Fruit fly (Drosophila melanogaster) whole organism, prepupa: ENCODE data around the gene CG14853.
A peak's percentile ranks its signal among the peaks of the same experiment; 100 is the strongest.

ENCODE experiments used
- Blimp-1 ChIP-seq: fragments of 200-800 bp; sonication (Bioruptor generic); optimal IDR thresholded peaks from 3 replicates; lab custom pipeline; 2017; ENCODE audit warnings: missing biosample characterization, missing genetic modification characterization, mild to moderate bottlenecking, moderate library complexity, missing genetic modification reagents
- CG10631 ChIP-seq: fragments of 200-800 bp; sonication (Bioruptor generic); optimal IDR thresholded peaks from 2 replicates; lab custom pipeline; 2016; ENCODE audit warnings: missing biosample characterization, missing genetic modification characterization
- CG11294 ChIP-seq: fragments of 200-800 bp; sonication (Bioruptor generic); IDR thresholded peaks from 2 replicates; pipeline ENCODE4 v1.3.6; 2022; ENCODE audit warnings: missing biosample characterization, missing genetic modification characterization
- CG11762 ChIP-seq: fragments of 200-800 bp; sonication (Bioruptor generic); optimal IDR thresholded peaks from 3 replicates; lab custom pipeline; 2016; ENCODE audit warnings: missing biosample characterization, missing genetic modification characterization; ENCODE audit not compliant: insufficient read depth
- CG15336 ChIP-seq: fragments of 200-800 bp; sonication (Bioruptor generic); IDR thresholded peaks from 2 replicates; pipeline ENCODE4 v1.3.6; 2022; ENCODE audit warnings: missing biosample characterization, missing genetic modification characterization
- CG1621 ChIP-seq: fragments of 200-800 bp; sonication (Bioruptor generic); optimal IDR thresholded peaks from 3 replicates; lab custom pipeline; 2018; ENCODE audit warnings: missing biosample characterization, mild to moderate bottlenecking, missing genetic modification characterization
- CG3032 ChIP-seq: fragments of 200-800 bp; optimal IDR thresholded peaks from 2 replicates; lab custom pipeline; 2019; ENCODE audit warnings: missing biosample characterization, mild to moderate bottlenecking, missing genetic modification characterization, moderate library complexity
- CG31627 ChIP-seq: fragments of 200-800 bp; sonication (Bioruptor generic); optimal IDR thresholded peaks from 3 replicates; lab custom pipeline; 2016; ENCODE audit warnings: missing biosample characterization, missing genetic modification characterization
- CG32006 ChIP-seq: fragments of 200-800 bp; sonication (Bioruptor generic); optimal IDR thresholded peaks from 3 replicates; lab custom pipeline; 2017; ENCODE audit warnings: missing biosample characterization, mild to moderate bottlenecking, missing genetic modification characterization
- CG34406 ChIP-seq: fragments of 200-800 bp; sonication (Bioruptor generic); optimal IDR thresholded peaks from 3 replicates; lab custom pipeline; 2016; ENCODE audit warnings: missing biosample characterization, missing genetic modification characterization
- CG3919 ChIP-seq: fragments of 200-800 bp; sonication (Bioruptor generic); optimal IDR thresholded peaks from 3 replicates; lab custom pipeline; 2016; ENCODE audit warnings: missing biosample characterization, missing genetic modification characterization
- CG4318 ChIP-seq: fragments of 200-800 bp; sonication (Bioruptor generic); optimal IDR thresholded peaks from 3 replicates; lab custom pipeline; 2017; ENCODE audit warnings: missing biosample characterization, mild to moderate bottlenecking, missing genetic modification characterization
- CG6163 ChIP-seq: fragments of 200-800 bp; sonication (Bioruptor generic); IDR thresholded peaks from 3 replicates; pipeline ENCODE4 v1.3.6; 2022; ENCODE audit warnings: missing biosample characterization, missing genetic modification characterization
- CG6276 ChIP-seq: fragments of 200-800 bp; sonication (Bioruptor generic); optimal IDR thresholded peaks from 2 replicates; lab custom pipeline; 2017; ENCODE audit warnings: missing biosample characterization, mild to moderate bottlenecking, missing genetic modification characterization
- CG6808 ChIP-seq: fragments of 200-800 bp; sonication (Bioruptor generic); optimal IDR thresholded peaks from 3 replicates; lab custom pipeline; 2017; ENCODE audit warnings: missing biosample characterization, missing genetic modification characterization, mild to moderate bottlenecking, moderate library complexity, missing genetic modification reagents
- CG7368 ChIP-seq: fragments of 200-800 bp; sonication (Bioruptor generic); optimal IDR thresholded peaks from 3 replicates; lab custom pipeline; 2016; ENCODE audit warnings: missing biosample characterization, missing genetic modification characterization
- CG8119 ChIP-seq: fragments of 200-800 bp; sonication (Bioruptor generic); IDR thresholded peaks from 3 replicates; pipeline ENCODE4 v1.3.6; 2022; ENCODE audit warnings: missing biosample characterization, missing genetic modification characterization
- Eip78C ChIP-seq: fragments of 200-800 bp; sonication (Bioruptor generic); peaks from one replicate; lab custom pipeline; 2016; ENCODE audit warnings: missing biosample characterization, missing genetic modification characterization
- Eip93F ChIP-seq: fragments of 200-800 bp; sonication (Bioruptor generic); optimal IDR thresholded peaks from 2 replicates; lab custom pipeline; 2016; ENCODE audit warnings: missing biosample characterization, mild to moderate bottlenecking, missing genetic modification characterization
- Ets21C ChIP-seq: fragments of 200-800 bp; sonication (Bioruptor generic); optimal IDR thresholded peaks from 3 replicates; lab custom pipeline; 2016; ENCODE audit warnings: missing biosample characterization, missing genetic modification characterization
- Ets96B ChIP-seq: fragments of 200-800 bp; optimal IDR thresholded peaks from 2 replicates; lab custom pipeline; 2019; ENCODE audit warnings: missing biosample characterization, mild to moderate bottlenecking, missing genetic modification characterization, moderate library complexity
- Gug ChIP-seq: fragments of 200-800 bp; sonication (Bioruptor generic); IDR thresholded peaks from 2 replicates; pipeline ENCODE4 v1.3.6; 2022; ENCODE audit warnings: missing biosample characterization, missing genetic modification characterization
- Hr38 ChIP-seq: sonication (Bioruptor generic); optimal IDR thresholded peaks from 2 replicates; lab custom pipeline; 2016; ENCODE audit warnings: missing biosample characterization, missing genetic modification characterization
- Hr4 ChIP-seq: fragments of 200-800 bp; sonication (Bioruptor generic); optimal IDR thresholded peaks from 3 replicates; lab custom pipeline; 2016; ENCODE audit warnings: missing biosample characterization, missing genetic modification characterization
- Met ChIP-seq: fragments of 200-800 bp; sonication (Bioruptor generic); optimal IDR thresholded peaks from 3 replicates; lab custom pipeline; 2016; ENCODE audit warnings: missing biosample characterization, missing genetic modification characterization
- OdsH ChIP-seq: fragments of 200-800 bp; sonication (Bioruptor generic); optimal IDR thresholded peaks from 3 replicates; lab custom pipeline; 2016; ENCODE audit warnings: missing biosample characterization, missing genetic modification characterization
- Smox ChIP-seq: fragments of 200-800 bp; sonication (Bioruptor generic); optimal IDR thresholded peaks from 3 replicates; lab custom pipeline; 2016; ENCODE audit warnings: missing biosample characterization, missing genetic modification characterization
- Sox102F ChIP-seq: fragments of 200-800 bp; sonication (Bioruptor generic); optimal IDR thresholded peaks from 2 replicates; lab custom pipeline; 2016; ENCODE audit warnings: missing biosample characterization, mild to moderate bottlenecking, missing genetic modification characterization
- Sox15 ChIP-seq: fragments of 200-800 bp; sonication (Bioruptor generic); optimal IDR thresholded peaks from 3 replicates; lab custom pipeline; 2016; ENCODE audit warnings: missing biosample characterization, missing genetic modification characterization
- acj6 ChIP-seq: fragments of 200-800 bp; sonication (Bioruptor generic); optimal IDR thresholded peaks from 3 replicates; lab custom pipeline; 2016; ENCODE audit warnings: missing biosample characterization, missing genetic modification characterization
- cyc ChIP-seq: fragments of 200-800 bp; sonication (Bioruptor generic); optimal IDR thresholded peaks from 3 replicates; lab custom pipeline; 2016; ENCODE audit warnings: missing biosample characterization, missing genetic modification characterization
- dsx ChIP-seq: fragments of 200-800 bp; optimal IDR thresholded peaks from 3 replicates; lab custom pipeline; 2019; ENCODE audit warnings: missing biosample characterization, mild to moderate bottlenecking, missing genetic modification characterization, moderate library complexity; ENCODE audit not compliant: poor library complexity, severe bottlenecking
- eg ChIP-seq: fragments of 200-800 bp; sonication (Bioruptor generic); IDR thresholded peaks from 3 replicates; pipeline ENCODE4 v1.3.6; 2022; ENCODE audit warnings: missing biosample characterization, missing genetic modification characterization
- fd59A ChIP-seq: fragments of 200-800 bp; sonication (Bioruptor generic); optimal IDR thresholded peaks from 2 replicates; lab custom pipeline; 2017; ENCODE audit warnings: missing biosample characterization, mild to moderate bottlenecking, missing genetic modification characterization, missing genetic modification reagents
- fkh ChIP-seq: fragments of 200-800 bp; sonication (Bioruptor generic); optimal IDR thresholded peaks from 3 replicates; lab custom pipeline; 2017; ENCODE audit warnings: missing biosample characterization, mild to moderate bottlenecking, missing genetic modification characterization, moderate library complexity
- lz ChIP-seq: fragments of 200-800 bp; sonication (Bioruptor generic); optimal IDR thresholded peaks from 3 replicates; lab custom pipeline; 2016; ENCODE audit warnings: missing biosample characterization, missing genetic modification characterization
- net ChIP-seq: fragments of 200-800 bp; sonication (Bioruptor generic); optimal IDR thresholded peaks from 3 replicates; lab custom pipeline; 2016; ENCODE audit warnings: missing biosample characterization, missing genetic modification characterization
- salr ChIP-seq, 2 experiments: fragments of 200-800 bp; sonication (Bioruptor generic); optimal IDR thresholded peaks; 3 replicates each; lab custom pipeline; 2016 to 2018; ENCODE audit warnings: missing biosample characterization in 2 of 2, missing genetic modification characterization in 2 of 2, mild to moderate bottlenecking in 1 of 2
- spab ChIP-seq: fragments of 200-800 bp; sonication (Bioruptor generic); optimal IDR thresholded peaks from 2 replicates; lab custom pipeline; 2017; ENCODE audit warnings: missing biosample characterization, mild to moderate bottlenecking, missing genetic modification characterization, missing genetic modification reagents
- ss ChIP-seq, 2 experiments: fragments of 200-800 bp; sonication (Bioruptor generic); optimal IDR thresholded peaks; 2 replicates in 1 of 2; 3 replicates in 1 of 2; lab custom pipeline; 2017 to 2018; ENCODE audit warnings: mild to moderate bottlenecking in 2 of 2, missing biosample characterization in 2 of 2, missing genetic modification characterization in 2 of 2, moderate library complexity in 1 of 2
- topi ChIP-seq: fragments of 200-800 bp; sonication (Bioruptor generic); optimal IDR thresholded peaks from 3 replicates; lab custom pipeline; 2016; ENCODE audit warnings: missing biosample characterization, missing genetic modification characterization
- vri ChIP-seq: fragments of 200-800 bp; sonication (Bioruptor generic); optimal IDR thresholded peaks from 3 replicates; lab custom pipeline; 2016; ENCODE audit warnings: missing biosample characterization, mild to moderate bottlenecking, missing genetic modification characterization

CG14853 gene

dm6 chr3R:14576511-14576691 lies 33.0 kb upstream of the CG14853 start, which contains the start of gene CG44094:
Gene CG44094 (minus strand): TSS chr3R:14576611.
- TF ChIP-seq topi (GFP tag; lab: Kevin White, UChicago), result no peak
- no peak for TF ChIP-seq Gug (GFP tag; lab: Robert Waterston, UW)
- TF ChIP-seq Ets21C, result no peak
- no peak for TF ChIP-seq spab (GFP tag; lab: Kevin White, UChicago)
- TF ChIP-seq CG3919 (GFP tag; lab: Kevin White, UChicago), result no peak
- no peak for TF ChIP-seq CG11294 (GFP tag; lab: Robert Waterston, UW)
- no peak for TF ChIP-seq dsx
- no peak for TF ChIP-seq Hr38 (GFP tag; lab: Kevin White, UChicago)
- TF ChIP-seq CG11762, result no peak
- no peak for TF ChIP-seq CG34406 (GFP tag; lab: Kevin White, UChicago)
- TF ChIP-seq lz, result no peak
- no peak for TF ChIP-seq Ets96B
- TF ChIP-seq CG32006 (GFP tag; lab: Kevin White, UChicago), result no peak
- no peak for TF ChIP-seq CG3032 (tag; lab: Kevin White, UChicago)
- no peak for TF ChIP-seq vri (GFP tag; lab: Kevin White, UChicago)
- TF ChIP-seq Eip78C (GFP tag; lab: Kevin White, UChicago), result no peak
- TF ChIP-seq CG10631 (GFP tag; lab: Kevin White, UChicago), result no peak

dm6 chr3R:14576692-14577646 lies 32.5 kb upstream of the CG14853 start, which contains the start of gene stumps:
Gene stumps (plus strand): TSS chr3R:14577217.
- TF ChIP-seq Hr4 (GFP tag; lab: Kevin White, UChicago), result no peak
- peak; percentile 44 for TF ChIP-seq CG6276
- no peak for TF ChIP-seq Gug (GFP tag; lab: Robert Waterston, UW)
- no peak for TF ChIP-seq Smox (GFP tag; lab: Kevin White, UChicago)
- TF ChIP-seq CG8119, result peak; percentile 47; the same call in 1 of the 3 replicates
- TF ChIP-seq Eip93F, result no peak
- TF ChIP-seq salr (GFP tag; optimal IDR thresholded peaks at IDR 0.05; lab: Kevin White, UChicago), result no peak
- TF ChIP-seq eg, result peak; percentile 62; the same call in 2 of the 3 replicates
- TF ChIP-seq CG7368 (GFP tag; lab: Kevin White, UChicago), result no peak
- no peak for TF ChIP-seq CG31627 (GFP tag; lab: Kevin White, UChicago)
- TF ChIP-seq ss (GFP tag; optimal IDR thresholded peaks at IDR 0.05; lab: Kevin White, UChicago), result no peak
- TF ChIP-seq Sox15 (GFP tag; lab: Kevin White, UChicago), result no peak
- no peak for TF ChIP-seq CG11762
- TF ChIP-seq fkh (GFP tag; lab: Kevin White, UChicago), result peak; percentile 26
- TF ChIP-seq OdsH, result no peak
- TF ChIP-seq Eip78C (GFP tag; lab: Kevin White, UChicago), result no peak
- TF ChIP-seq CG1621 (tag; lab: Kevin White, UChicago), result no peak
- TF ChIP-seq Blimp-1 (GFP tag; lab: Kevin White, UChicago), result no peak
- no peak for TF ChIP-seq cyc (GFP tag; lab: Kevin White, UChicago)
- no peak for TF ChIP-seq Met (GFP tag; lab: Kevin White, UChicago)
- TF ChIP-seq CG15336 (GFP tag; lab: Robert Waterston, UW), result peak; percentile 25; the same call in 1 of the 2 replicates

- peak; percentile 26 for TF ChIP-seq dsx
- no peak for TF ChIP-seq CG1621 (tag; lab: Kevin White, UChicago)
- no peak for TF ChIP-seq CG7368 (GFP tag; lab: Kevin White, UChicago)
- TF ChIP-seq CG3919 (GFP tag; lab: Kevin White, UChicago), result no peak
- no peak for TF ChIP-seq fd59A (GFP tag; lab: Kevin White, UChicago)
- peak; percentile 38 for TF ChIP-seq Hr4 (GFP tag; lab: Kevin White, UChicago)
- TF ChIP-seq lz, result peak; percentile 30
- peak; percentile 25 for TF ChIP-seq cyc (GFP tag; lab: Kevin White, UChicago)
- no peak for TF ChIP-seq Gug (GFP tag; lab: Robert Waterston, UW)
- peak; percentile 14 for TF ChIP-seq Smox (GFP tag; lab: Kevin White, UChicago)
- no peak for TF ChIP-seq CG8119
- peak; percentile 38 for TF ChIP-seq acj6 (GFP tag; lab: Kevin White, UChicago)
- no peak for TF ChIP-seq CG4318
- TF ChIP-seq Ets21C, result no peak
- no peak for TF ChIP-seq ss (GFP tag; optimal IDR thresholded peaks at IDR 0.05; lab: Kevin White, UChicago)
- TF ChIP-seq spab (GFP tag; lab: Kevin White, UChicago), result no peak
- no peak for TF ChIP-seq CG6163
- TF ChIP-seq CG15336 (GFP tag; lab: Robert Waterston, UW), result peak; percentile 42; the same call in 1 of the 2 replicates
- TF ChIP-seq CG6276, result no peak
- TF ChIP-seq CG11762, result no peak
- TF ChIP-seq Ets96B, result peak; percentile 37
- TF ChIP-seq Eip93F, result no peak
- peak; percentile 48 for TF ChIP-seq CG3032 (tag; lab: Kevin White, UChicago)
- no peak for TF ChIP-seq vri (GFP tag; lab: Kevin White, UChicago)
- no peak for TF ChIP-seq Sox102F (GFP tag; lab: Kevin White, UChicago)
- TF ChIP-seq CG6808 (GFP tag; lab: Kevin White, UChicago), result no peak
- no peak for TF ChIP-seq net (GFP tag; lab: Kevin White, UChicago)
Measured at dm6 chr3R:14577803-14578493, 31.5 kb upstream of the CG14853 start.
